Worm (Caenorhabditis elegans) whole organism, midembryonic: Measurements from ENCODE around the gene F44B9.8.

Source experiments
- T22C8.4 ChIP-seq: fragments of 200-800 bp; sonication (Bioruptor generic); IDR thresholded peaks from 2 replicates; pipeline ENCODE4 v1.3.6; 2022; ENCODE audit warnings: missing genetic modification characterization, missing compliant biosample characterization
- cog-1 ChIP-seq: sonication (generic microtip); optimal IDR thresholded peaks from 2 replicates; lab custom pipeline; 2016; ENCODE audit warnings: missing genetic modification characterization, missing compliant biosample characterization
- flt-1 ChIP-seq: fragments of 200-800 bp; sonication (Bioruptor generic); IDR thresholded peaks from 2 replicates; pipeline ENCODE4 v1.3.6; 2022; ENCODE audit warnings: missing genetic modification characterization, missing compliant biosample characterization
- klf-2 ChIP-seq: fragments of 200-800 bp; sonication (Bioruptor generic); conservative IDR thresholded peaks from 2 replicates; pipeline ENCODE4 v1.3.6; 2022; ENCODE audit warnings: missing genetic modification reagents, missing genetic modification characterization, missing compliant biosample characterization
- med-1 ChIP-seq: sonication (generic microtip); optimal IDR thresholded peaks from 2 replicates; lab custom pipeline; 2017; ENCODE audit warnings: missing genetic modification characterization, mild to moderate bottlenecking, missing compliant biosample characterization, antibody characterized with exemption, missing genetic modification reagents; ENCODE audit not compliant: insufficient read depth
- ref-1 ChIP-seq: fragments of 200-800 bp; sonication (Bioruptor generic); conservative IDR thresholded peaks from 2 replicates; pipeline ENCODE4 v1.3.6; 2022; ENCODE audit warnings: missing genetic modification reagents, missing genetic modification characterization, missing compliant biosample characterization
- tab-1 ChIP-seq: fragments of 200-800 bp; sonication (Bioruptor generic); IDR thresholded peaks from 2 replicates; pipeline ENCODE4 v1.3.6; 2022; ENCODE audit warnings: missing genetic modification characterization, missing compliant biosample characterization
- ztf-23 ChIP-seq: fragments of 200-800 bp; sonication (Bioruptor generic); IDR thresholded peaks from 2 replicates; pipeline ENCODE4 v1.3.6; 2022; ENCODE audit warnings: missing genetic modification reagents, missing genetic modification characterization, missing compliant biosample characterization
- ztf-29 ChIP-seq: fragments of 200-800 bp; sonication (Bioruptor generic); IDR thresholded peaks from 2 replicates; pipeline ENCODE4 v1.3.6; 2022; ENCODE audit warnings: missing genetic modification reagents, missing genetic modification characterization, missing compliant biosample characterization

F44B9.8 gene

ce11 chrIII:8050944-8051343, 21.5 kb upstream of the F44B9.8 start, which contains the start of gene K12H4.7:
K12H4.7 (minus strand) TSS chrIII:8051081.
- no peak for TF ChIP-seq klf-2
- no peak for TF ChIP-seq ztf-23 (GFP tag; lab: Robert Waterston, UW)
- TF ChIP-seq ztf-29, result no peak
- TF ChIP-seq T22C8.4 (GFP tag; lab: Robert Waterston, UW), result no peak
- no peak for TF ChIP-seq ref-1 (GFP tag; lab: Robert Waterston, UW)
- TF ChIP-seq med-1 (GFP tag; lab: Kevin White, UChicago), result no peak
- no peak for TF ChIP-seq tab-1 (GFP tag; lab: Robert Waterston, UW)
- no peak for TF ChIP-seq cog-1 (tag; lab: Kevin White, UChicago)

- TF ChIP-seq ref-1 (GFP tag; lab: Robert Waterston, UW) (no peak), tab-1 (GFP tag; lab: Robert Waterston, UW) (no peak), med-1 (GFP tag; lab: Kevin White, UChicago) (no peak), cog-1 (tag; lab: Kevin White, UChicago) (no peak), T22C8.4 (GFP tag; lab: Robert Waterston, UW) (no peak), ztf-29 (no peak), klf-2 (no peak), flt-1 (GFP tag; lab: Robert Waterston, UW) (no peak), ztf-23 (GFP tag; lab: Robert Waterston, UW) (no peak)
Observed at ce11 chrIII:8047412-8047811, 18.0 kb upstream of the F44B9.8 start, which contains the start of gene K12H4.2. K12H4.2 (plus strand) TSS chrIII:8047712.

- TF ChIP-seq klf-2 (no peak), flt-1 (GFP tag; lab: Robert Waterston, UW) (no peak), tab-1 (GFP tag; lab: Robert Waterston, UW) (no peak), med-1 (GFP tag; lab: Kevin White, UChicago) (no peak), cog-1 (tag; lab: Kevin White, UChicago) (no peak), ztf-23 (GFP tag; lab: Robert Waterston, UW) (no peak), ztf-29 (no peak), T22C8.4 (GFP tag; lab: Robert Waterston, UW) (no peak), ref-1 (GFP tag; lab: Robert Waterston, UW) (no peak)
Observed at ce11 chrIII:8045734-8046133, 16.3 kb upstream of the F44B9.8 start, which contains the start of gene K12H4.3. K12H4.3 (plus strand) TSS chrIII:8046034.

ce11 chrIII:8044717-8045116, 15.3 kb upstream of the F44B9.8 start, which contains the start of gene spcs-3:
spcs-3 (plus strand) TSS chrIII:8045017.
- no peak for TF ChIP-seq med-1 (GFP tag; lab: Kevin White, UChicago)
- no peak for TF ChIP-seq ref-1 (GFP tag; lab: Robert Waterston, UW)
- TF ChIP-seq tab-1 (GFP tag; lab: Robert Waterston, UW), result no peak
- TF ChIP-seq ztf-29, result no peak
- TF ChIP-seq T22C8.4 (GFP tag; lab: Robert Waterston, UW), result no peak
- TF ChIP-seq flt-1 (GFP tag; lab: Robert Waterston, UW), result no peak
- no peak for TF ChIP-seq ztf-23 (GFP tag; lab: Robert Waterston, UW)
- TF ChIP-seq cog-1 (tag; lab: Kevin White, UChicago), result no peak
- TF ChIP-seq klf-2, result no peak

- TF ChIP-seq ztf-29 (no peak), ztf-23 (GFP tag; lab: Robert Waterston, UW) (no peak), cog-1 (tag; lab: Kevin White, UChicago) (no peak), med-1 (GFP tag; lab: Kevin White, UChicago) (no peak), klf-2 (no peak), tab-1 (GFP tag; lab: Robert Waterston, UW) (no peak), flt-1 (GFP tag; lab: Robert Waterston, UW) (no peak), ref-1 (GFP tag; lab: Robert Waterston, UW) (no peak), T22C8.4 (GFP tag; lab: Robert Waterston, UW) (no peak)
Observed at ce11 chrIII:8044187-8044586, 14.7 kb upstream of the F44B9.8 start, which contains the start of gene K12H4.5. K12H4.5 (plus strand) TSS chrIII:8044487.

- TF ChIP-seq ztf-23 (GFP tag; lab: Robert Waterston, UW) (peak; percentile 99), tab-1 (GFP tag; lab: Robert Waterston, UW) (peak; percentile 99), cog-1 (tag; lab: Kevin White, UChicago) (peak; percentile 100), klf-2 (peak; percentile 100), T22C8.4 (GFP tag; lab: Robert Waterston, UW) (peak; percentile 99), med-1 (GFP tag; lab: Kevin White, UChicago) (peak; percentile 73), flt-1 (GFP tag; lab: Robert Waterston, UW) (peak; percentile 100), ref-1 (GFP tag; lab: Robert Waterston, UW) (peak; percentile 100), ztf-29 (peak; percentile 99)
Observed at ce11 chrIII:8043784-8044183, 14.3 kb upstream of the F44B9.8 start.

- TF ChIP-seq ref-1 (GFP tag; lab: Robert Waterston, UW) (no peak), tab-1 (GFP tag; lab: Robert Waterston, UW) (no peak)
Observed at ce11 chrIII:8042775-8043174, 13.3 kb upstream of the F44B9.8 start, which contains the start of gene K12H4.6. K12H4.6 (minus strand) TSS chrIII:8042875.

- TF ChIP-seq ref-1 (GFP tag; lab: Robert Waterston, UW) (no peak), med-1 (GFP tag; lab: Kevin White, UChicago) (no peak), klf-2 (no peak), ztf-29 (no peak), T22C8.4 (GFP tag; lab: Robert Waterston, UW) (no peak), cog-1 (tag; lab: Kevin White, UChicago) (no peak), tab-1 (GFP tag; lab: Robert Waterston, UW) (no peak), flt-1 (GFP tag; lab: Robert Waterston, UW) (no peak), ztf-23 (GFP tag; lab: Robert Waterston, UW) (no peak)
Observed at ce11 chrIII:8037941-8038340, 8.5 kb upstream of the F44B9.8 start, which contains the start of gene dpf-6. dpf-6 (plus strand) TSS chrIII:8038241.

- TF ChIP-seq T22C8.4 (GFP tag; lab: Robert Waterston, UW) (no peak), cog-1 (tag; lab: Kevin White, UChicago) (no peak), med-1 (GFP tag; lab: Kevin White, UChicago) (no peak), ztf-29 (no peak), ref-1 (GFP tag; lab: Robert Waterston, UW) (no peak), tab-1 (GFP tag; lab: Robert Waterston, UW) (no peak), ztf-23 (GFP tag; lab: Robert Waterston, UW) (no peak)
Observed at ce11 chrIII:8036497-8036896, 7.0 kb upstream of the F44B9.8 start.
